Worm (Caenorhabditis elegans) whole organism, L2 larva: ENCODE measurements around the gene wrt-4.

Experiments used
- C34F6.9 ChIP-seq: fragments of 150-350 bp; optimal IDR thresholded peaks from 2 replicates; lab custom pipeline; 2014; ENCODE audit warnings: missing biosample characterization, missing genetic modification characterization
- F13H6.1 ChIP-seq: sonication (generic microtip); optimal IDR thresholded peaks from 2 replicates; lab custom pipeline; 2016; ENCODE audit warnings: missing genetic modification characterization, missing compliant biosample characterization
- R02D3.7 ChIP-seq: fragments of 150-350 bp; optimal IDR thresholded peaks from 2 replicates; lab custom pipeline; 2014; ENCODE audit warnings: missing biosample characterization, missing genetic modification characterization
- Y55F3AM.14 ChIP-seq: fragments of 200-800 bp; sonication (Bioruptor generic); optimal IDR thresholded peaks from 2 replicates; lab custom pipeline; 2018; ENCODE audit warnings: mild to moderate bottlenecking, missing genetic modification characterization, missing compliant biosample characterization
- aly-2 ChIP-seq: fragments of 150-350 bp; optimal IDR thresholded peaks from 2 replicates; lab custom pipeline; 2014; ENCODE audit warnings: missing biosample characterization, missing genetic modification characterization
- ama-1 ChIP-seq: fragments of 150-350 bp; optimal IDR thresholded peaks from 2 replicates; lab custom pipeline; 2018; ENCODE audit warnings: inconsistent platforms
- blmp-1 ChIP-seq: sonication (generic microtip); optimal IDR thresholded peaks from 2 replicates; lab custom pipeline; 2017; ENCODE audit warnings: missing genetic modification characterization, mild to moderate bottlenecking, missing compliant biosample characterization, antibody characterized with exemption, moderate library complexity; ENCODE audit not compliant: insufficient read depth
- ceh-16 ChIP-seq: fragments of 150-350 bp; optimal IDR thresholded peaks from 2 replicates; lab custom pipeline; 2014; ENCODE audit warnings: missing biosample characterization, missing genetic modification characterization
- ceh-82 ChIP-seq: fragments of 150-350 bp; optimal IDR thresholded peaks from 2 replicates; lab custom pipeline; 2014; ENCODE audit warnings: missing biosample characterization, missing genetic modification characterization
- crh-2 ChIP-seq: sonication (generic microtip); optimal IDR thresholded peaks from 2 replicates; lab custom pipeline; 2017; ENCODE audit warnings: missing biosample characterization, missing genetic modification characterization
- dmd-4 ChIP-seq: sonication (generic microtip); optimal IDR thresholded peaks from 2 replicates; lab custom pipeline; 2017; ENCODE audit warnings: missing biosample characterization, missing genetic modification characterization
- egl-27 ChIP-seq: sonication (generic microtip); optimal IDR thresholded peaks from 3 replicates; lab custom pipeline; 2017; ENCODE audit warnings: missing biosample characterization, missing genetic modification reagents, missing genetic modification characterization
- elt-1 ChIP-seq: fragments of 150-350 bp; optimal IDR thresholded peaks from 2 replicates; lab custom pipeline; 2014; ENCODE audit warnings: missing biosample characterization, missing genetic modification characterization
- elt-3 ChIP-seq: sonication (generic microtip); optimal IDR thresholded peaks from 2 replicates; lab custom pipeline; 2017; ENCODE audit warnings: missing biosample characterization, missing genetic modification characterization
- fos-1 ChIP-seq: fragments of 150-350 bp; optimal IDR thresholded peaks from 2 replicates; lab custom pipeline; 2014; ENCODE audit warnings: missing biosample characterization, missing genetic modification characterization
- gmeb-1 ChIP-seq: fragments of 150-350 bp; optimal IDR thresholded peaks from 2 replicates; lab custom pipeline; 2014; ENCODE audit warnings: missing biosample characterization, missing genetic modification characterization
- lin-11 ChIP-seq: fragments of 150-350 bp; sonication (generic microtip); optimal IDR thresholded peaks from 2 replicates; lab custom pipeline; 2014; ENCODE audit warnings: missing biosample characterization, missing genetic modification characterization, inconsistent platforms, mixed read lengths
- lin-13 ChIP-seq: fragments of 150-350 bp; optimal IDR thresholded peaks from 2 replicates; lab custom pipeline; 2014; ENCODE audit warnings: missing biosample characterization, missing genetic modification reagents, missing genetic modification characterization
- lin-39 ChIP-seq: fragments of 150-350 bp; optimal IDR thresholded peaks from 2 replicates; lab custom pipeline; 2014; ENCODE audit warnings: missing biosample characterization, missing genetic modification reagents, missing genetic modification characterization
- lsy-2 ChIP-seq, 2 experiments: fragments of 150-350 bp in 1 of 2; sonication (generic microtip) in 1 of 2; optimal IDR thresholded peaks; 2 replicates each; lab custom pipeline; 2014 to 2017; ENCODE audit warnings: missing biosample characterization in 2 of 2, missing genetic modification characterization in 2 of 2
- mab-5 ChIP-seq: fragments of 150-350 bp; optimal IDR thresholded peaks from 2 replicates; lab custom pipeline; 2014; ENCODE audit warnings: missing biosample characterization, missing genetic modification characterization
- mbf-1 ChIP-seq: sonication (generic microtip); optimal IDR thresholded peaks from 2 replicates; lab custom pipeline; 2017; ENCODE audit warnings: missing biosample characterization, missing genetic modification characterization
- mdl-1 ChIP-seq, 2 experiments: fragments of 150-350 bp in 1 of 2; sonication (generic microtip) in 1 of 2; optimal IDR thresholded peaks; 2 replicates each; lab custom pipeline; 2017; ENCODE audit warnings: missing biosample characterization in 2 of 2, missing genetic modification characterization in 2 of 2
- nhr-10 ChIP-seq: sonication (generic microtip); optimal IDR thresholded peaks from 2 replicates; lab custom pipeline; 2017; ENCODE audit warnings: missing biosample characterization, missing genetic modification characterization
- nhr-11 ChIP-seq: fragments of 150-350 bp; optimal IDR thresholded peaks from 2 replicates; lab custom pipeline; 2014; ENCODE audit warnings: missing biosample characterization, missing genetic modification characterization
- nhr-12 ChIP-seq: fragments of 150-350 bp; optimal IDR thresholded peaks from 2 replicates; lab custom pipeline; 2014; ENCODE audit warnings: missing biosample characterization, missing genetic modification characterization
- nhr-129 ChIP-seq: fragments of 150-350 bp; optimal IDR thresholded peaks from 2 replicates; lab custom pipeline; 2014; ENCODE audit warnings: missing biosample characterization, missing genetic modification characterization
- nhr-21 ChIP-seq: fragments of 150-350 bp; optimal IDR thresholded peaks from 2 replicates; lab custom pipeline; 2014; ENCODE audit warnings: missing biosample characterization, missing genetic modification characterization
- nhr-23 ChIP-seq: fragments of 150-350 bp; optimal IDR thresholded peaks from 2 replicates; lab custom pipeline; 2014; ENCODE audit warnings: missing biosample characterization, missing genetic modification reagents, missing genetic modification characterization
- nhr-25 ChIP-seq: fragments of 150-350 bp; sonication (generic microtip); optimal IDR thresholded peaks from 3 replicates; lab custom pipeline; 2014; ENCODE audit warnings: missing biosample characterization, missing genetic modification characterization
- nhr-6 ChIP-seq: fragments of 150-350 bp; optimal IDR thresholded peaks from 2 replicates; lab custom pipeline; 2014; ENCODE audit warnings: missing biosample characterization, missing genetic modification characterization
- nhr-77 ChIP-seq: fragments of 150-350 bp; optimal IDR thresholded peaks from 2 replicates; lab custom pipeline; 2014; ENCODE audit warnings: missing biosample characterization, missing genetic modification characterization
- sem-4 ChIP-seq: fragments of 150-350 bp; optimal IDR thresholded peaks from 2 replicates; lab custom pipeline; 2014; ENCODE audit warnings: missing biosample characterization, missing genetic modification reagents, missing genetic modification characterization
- skn-1 ChIP-seq: sonication (generic microtip); optimal IDR thresholded peaks from 2 replicates; lab custom pipeline; 2017; ENCODE audit warnings: missing biosample characterization, missing genetic modification characterization
- sma-3 ChIP-seq: sonication (generic microtip); optimal IDR thresholded peaks from 2 replicates; lab custom pipeline; 2016; ENCODE audit warnings: missing genetic modification reagents, missing genetic modification characterization, missing compliant biosample characterization
- sma-9 ChIP-seq, 2 experiments: fragments of 150-350 bp in 1 of 2; sonication (generic microtip) in 1 of 2; optimal IDR thresholded peaks; 2 replicates each; lab custom pipeline; 2014 to 2016; ENCODE audit warnings: missing genetic modification characterization in 2 of 2, mild to moderate bottlenecking in 1 of 2, missing biosample characterization in 1 of 2, missing compliant biosample characterization in 1 of 2, missing genetic modification reagents in 1 of 2, moderate library complexity in 1 of 2
- snpc-4 ChIP-seq: fragments of 150-350 bp; optimal IDR thresholded peaks from 2 replicates; lab custom pipeline; 2014; ENCODE audit warnings: missing biosample characterization, missing genetic modification characterization
- unc-55 ChIP-seq: fragments of 150-350 bp; sonication (generic microtip); optimal IDR thresholded peaks from 3 replicates; lab custom pipeline; 2014; ENCODE audit warnings: missing biosample characterization, missing genetic modification reagents, missing genetic modification characterization
- zag-1 ChIP-seq: fragments of 150-350 bp; optimal IDR thresholded peaks from 2 replicates; lab custom pipeline; 2014; ENCODE audit warnings: missing biosample characterization, missing genetic modification characterization
- ztf-1 ChIP-seq: fragments of 200-800 bp; sonication (Bioruptor generic); conservative IDR thresholded peaks from 2 replicates; pipeline ENCODE4 v1.3.6; 2022; ENCODE audit warnings: missing genetic modification characterization, missing compliant biosample characterization
- ztf-4 ChIP-seq: fragments of 150-350 bp; optimal IDR thresholded peaks from 2 replicates; lab custom pipeline; 2014; ENCODE audit warnings: missing biosample characterization, missing genetic modification characterization

wrt-4 gene

DNA sequence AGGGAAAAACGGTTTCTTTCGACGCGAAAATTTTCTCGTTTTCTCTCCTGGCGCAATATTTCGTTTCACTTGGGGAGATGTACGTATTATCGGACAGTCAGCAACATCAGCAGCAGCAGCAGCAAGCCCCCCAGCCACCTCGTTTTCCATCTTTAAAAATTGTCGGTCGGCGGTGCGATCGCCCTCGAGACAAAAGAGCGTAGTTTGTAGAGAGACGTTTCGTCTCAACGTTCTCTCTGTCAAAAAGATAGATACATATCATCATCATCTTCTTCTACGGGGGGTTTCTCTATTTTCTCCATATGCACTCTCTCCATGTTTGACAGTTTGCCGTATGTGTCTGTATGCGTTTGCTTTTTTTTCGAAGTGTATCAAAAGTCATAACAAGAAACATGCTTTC is 47.5 kb downstream of the wrt-4 start (continued):
- TF ChIP-seq aly-2 (tag; lab: Kevin White, UChicago) (no peak), nhr-12 (tag; lab: Kevin White, UChicago) (no peak), fos-1 (peak; percentile 57), mbf-1 (tag; lab: Kevin White, UChicago) (no peak), nhr-25 (tag; lab: Kevin White, UChicago) (peak; percentile 61), R02D3.7 (tag; lab: Kevin White, UChicago) (no peak), nhr-21 (tag; lab: Kevin White, UChicago) (peak; percentile 80), gmeb-1 (tag; lab: Kevin White, UChicago) (peak; percentile 28), crh-2 (tag; lab: Kevin White, UChicago) (peak; percentile 61), lin-39 (tag; lab: Kevin White, UChicago) (no peak), lin-13 (no peak), ztf-1 (GFP tag; lab: Robert Waterston, UW) (no peak), ama-1 (lab: Kevin White, UChicago) (no peak)

- TF ChIP-seq sem-4 (tag; lab: Kevin White, UChicago) (no peak), nhr-23 (tag; lab: Kevin White, UChicago) (no peak), lsy-2 (tag; optimal IDR thresholded peaks at IDR 0.05; lab: Kevin White, UChicago) (no peak), lin-11 (tag; lab: Kevin White, UChicago) (no peak), fos-1 (no peak), ama-1 (lab: Kevin White, UChicago) (no peak), elt-3 (tag; lab: Kevin White, UChicago) (no peak), Y55F3AM.14 (GFP tag; lab: Kevin White, UChicago) (no peak), F13H6.1 (tag; lab: Kevin White, UChicago) (no peak), mab-5 (tag; lab: Kevin White, UChicago) (no peak), skn-1 (tag; lab: Kevin White, UChicago) (no peak)
These were observed 49.2 kb downstream of the wrt-4 start, which contains the start of gene nhr-48 for ce11 chrX:15707913-15708312. nhr-48 (plus strand) TSS chrX:15708213.

- TF ChIP-seq dmd-4 (tag; lab: Kevin White, UChicago) = no peak
- peak; percentile 73 for TF ChIP-seq mab-5 (tag; lab: Kevin White, UChicago)
- peak; percentile 70 for TF ChIP-seq lin-13
- TF ChIP-seq nhr-77 = no peak
- peak; percentile 78 for TF ChIP-seq lin-11 (tag; lab: Kevin White, UChicago)
- peak; percentile 88 for TF ChIP-seq egl-27 (tag; lab: Kevin White, UChicago)
- TF ChIP-seq ama-1 (lab: Kevin White, UChicago) = no peak
- TF ChIP-seq elt-3 (tag; lab: Kevin White, UChicago) = no peak
- TF ChIP-seq nhr-6 = peak; percentile 3
- peak; percentile 83 for TF ChIP-seq ztf-4
- TF ChIP-seq sem-4 (tag; lab: Kevin White, UChicago) = peak; percentile 78
- TF ChIP-seq crh-2 (tag; lab: Kevin White, UChicago) = peak; percentile 62
- TF ChIP-seq nhr-10 (tag; lab: Kevin White, UChicago) = peak; percentile 42
- TF ChIP-seq mdl-1 (tag; optimal IDR thresholded peaks at IDR 0.05; lab: Kevin White, UChicago) = peak; percentile 84 to 89
- TF ChIP-seq lsy-2 (tag; optimal IDR thresholded peaks at IDR 0.05; lab: Kevin White, UChicago) = peak; percentile 19 to 71
- TF ChIP-seq lin-39 (tag; lab: Kevin White, UChicago) = no peak
- no peak for TF ChIP-seq blmp-1 (tag; lab: Kevin White, UChicago)
- TF ChIP-seq nhr-11 = no peak
- peak; percentile 90 for TF ChIP-seq zag-1 (tag; lab: Kevin White, UChicago)
- peak; percentile 98 for TF ChIP-seq F13H6.1 (tag; lab: Kevin White, UChicago)
- peak; percentile 86 for TF ChIP-seq unc-55
- TF ChIP-seq nhr-12 (tag; lab: Kevin White, UChicago) = peak; percentile 1
- TF ChIP-seq ceh-16 = peak; percentile 18
- peak; percentile 76 for TF ChIP-seq C34F6.9 (tag; lab: Kevin White, UChicago)
- no peak for TF ChIP-seq skn-1 (tag; lab: Kevin White, UChicago)
- TF ChIP-seq snpc-4 = peak; percentile 2
- TF ChIP-seq gmeb-1 (tag; lab: Kevin White, UChicago) = peak; percentile 32
- no peak for TF ChIP-seq mbf-1 (tag; lab: Kevin White, UChicago)
- peak; percentile 78 for TF ChIP-seq fos-1
- peak; percentile 51 for TF ChIP-seq nhr-25 (tag; lab: Kevin White, UChicago)
- no peak for TF ChIP-seq elt-1 (tag; lab: Kevin White, UChicago)
- peak; percentile 92 for TF ChIP-seq nhr-129 (tag; lab: Kevin White, UChicago)
- TF ChIP-seq nhr-21 (tag; lab: Kevin White, UChicago) = peak; percentile 73
- peak; percentile 25 for TF ChIP-seq sma-3 (GFP tag; lab: Kevin White, UChicago)
- TF ChIP-seq ceh-82 (tag; lab: Kevin White, UChicago) = peak; percentile 9
- no peak for TF ChIP-seq ztf-1 (GFP tag; lab: Robert Waterston, UW)
- TF ChIP-seq Y55F3AM.14 (GFP tag; lab: Kevin White, UChicago) = peak; percentile 88
- peak; percentile 98 for TF ChIP-seq sma-9 (GFP tag; optimal IDR thresholded peaks at IDR 0.05; lab: Kevin White, UChicago)
- TF ChIP-seq sma-9 (tag; optimal IDR thresholded peaks at IDR 0.05; lab: Kevin White, UChicago) = peak; percentile 83
These were observed 49.6 kb downstream of the wrt-4 start for ce11 chrX:15707366-15707892.
